Worm (Caenorhabditis elegans) whole organism, L4 larva: ENCODE measurements around the gene math-3.

Experiments used
- aha-1 ChIP-seq: fragments of 150-350 bp; peaks from one replicate; lab custom pipeline; 2014; ENCODE audit warnings: missing biosample characterization, missing genetic modification characterization
- ama-1 ChIP-seq: fragments of 150-350 bp; optimal IDR thresholded peaks from 2 replicates; lab custom pipeline; 2014; ENCODE audit warnings: inconsistent platforms, mixed read lengths
- ceh-62 ChIP-seq: sonication (generic microtip); optimal IDR thresholded peaks from 2 replicates; lab custom pipeline; 2017; ENCODE audit warnings: missing biosample characterization, missing genetic modification characterization
- hlh-30 ChIP-seq: sonication (generic microtip); optimal IDR thresholded peaks from 2 replicates; lab custom pipeline; 2017; ENCODE audit warnings: antibody characterized with exemption, mild to moderate bottlenecking, missing genetic modification characterization, missing compliant biosample characterization; ENCODE audit not compliant: insufficient read depth
- jun-1 ChIP-seq: fragments of 150-350 bp; optimal IDR thresholded peaks from 2 replicates; lab custom pipeline; 2014; ENCODE audit warnings: missing biosample characterization, missing genetic modification reagents, missing genetic modification characterization
- lin-1 ChIP-seq: fragments of 200-800 bp; sonication (Bioruptor generic); IDR thresholded peaks from 2 replicates; pipeline ENCODE4 v1.3.6; 2022; ENCODE audit warnings: missing genetic modification reagents, missing genetic modification characterization, missing compliant biosample characterization
- mdl-1 ChIP-seq, 2 experiments: fragments of 150-350 bp in 1 of 2; sonication (generic microtip) in 1 of 2; optimal IDR thresholded peaks; 2 replicates each; lab custom pipeline; 2014 to 2017; ENCODE audit warnings: missing biosample characterization in 2 of 2, missing genetic modification characterization in 2 of 2
- mdt-29 ChIP-seq: fragments of 200-800 bp; sonication (Bioruptor generic); IDR thresholded peaks from 2 replicates; pipeline ENCODE4 v1.3.6; 2022; ENCODE audit warnings: missing genetic modification reagents, missing genetic modification characterization, missing compliant biosample characterization
- nhr-237 ChIP-seq: sonication (generic microtip); optimal IDR thresholded peaks from 2 replicates; lab custom pipeline; 2017; ENCODE audit warnings: missing biosample characterization, missing genetic modification characterization
- tra-1 ChIP-seq: fragments of 200-800 bp; sonication (Bioruptor generic); IDR thresholded peaks from 2 replicates; pipeline ENCODE4 v1.3.6; 2022; ENCODE audit warnings: missing genetic modification reagents, missing genetic modification characterization, missing compliant biosample characterization
- unc-62 ChIP-seq, 3 experiments: fragments of 150-350 bp in 1 of 3; sonication (generic microtip); optimal IDR thresholded peaks in 2 of 3; peaks in 1 of 3; 1 replicate in 1 of 3; 2 replicates in 2 of 3; lab custom pipeline; 2014 to 2017; ENCODE audit warnings: missing biosample characterization in 3 of 3, missing genetic modification characterization in 3 of 3, missing genetic modification reagents in 3 of 3, missing genotype in 1 of 3

- TF ChIP-seq tra-1 (GFP tag; lab: Robert Waterston, UW) (no peak), aha-1 (no peak), lin-1 (GFP tag; lab: Robert Waterston, UW) (no peak), ceh-62 (no peak), mdl-1 (tag; optimal IDR thresholded peaks at IDR 0.05; lab: Kevin White, UChicago) (no peak), ama-1 (lab: Kevin White, UChicago) (no peak), jun-1 (tag; lab: Kevin White, UChicago) (no peak), unc-62 (GFP tag; optimal IDR thresholded peaks at IDR 0.05 in 1 of 2; lab: Kevin White, UChicago) (peak in 1 of 2 experiments; percentile 23), unc-62 (tag; optimal IDR thresholded peaks at IDR 0.05; lab: Kevin White, UChicago) (no peak), nhr-237 (no peak), mdt-29 (GFP tag; lab: Robert Waterston, UW) (no peak), hlh-30 (tag; lab: Kevin White, UChicago) (no peak)
Observed at ce11 chrII:1730103-1730502, 41.8 kb upstream of the math-3 start, which contains the start of gene ceh-81.
